Fruit fly (Drosophila melanogaster) whole organism: ENCODE measurements around the gene SPARC.

Source experiments
- CG8478 ChIP-seq: fragments of >200 bp; optimal IDR thresholded peaks from 2 replicates; lab custom pipeline; 2018; ENCODE audit warnings: inconsistent platforms
- EcR ChIP-seq, 2 experiments: fragments of >200 bp; optimal IDR thresholded peaks; 2 replicates each; lab custom pipeline; 2017; ENCODE audit warnings: missing biosample characterization in 2 of 2, missing genetic modification characterization in 2 of 2, missing genetic modification reagents in 2 of 2
- pan ChIP-seq: fragments of >200 bp; optimal IDR thresholded peaks from 2 replicates; lab custom pipeline; 2017
- psq ChIP-seq: fragments of >200 bp; optimal IDR thresholded peaks from 2 replicates; lab custom pipeline; 2017
- usp ChIP-seq: fragments of >200 bp; optimal IDR thresholded peaks from 2 replicates; lab custom pipeline; 2017; ENCODE audit warnings: missing biosample characterization, missing genetic modification characterization, mixed read lengths

DNA sequence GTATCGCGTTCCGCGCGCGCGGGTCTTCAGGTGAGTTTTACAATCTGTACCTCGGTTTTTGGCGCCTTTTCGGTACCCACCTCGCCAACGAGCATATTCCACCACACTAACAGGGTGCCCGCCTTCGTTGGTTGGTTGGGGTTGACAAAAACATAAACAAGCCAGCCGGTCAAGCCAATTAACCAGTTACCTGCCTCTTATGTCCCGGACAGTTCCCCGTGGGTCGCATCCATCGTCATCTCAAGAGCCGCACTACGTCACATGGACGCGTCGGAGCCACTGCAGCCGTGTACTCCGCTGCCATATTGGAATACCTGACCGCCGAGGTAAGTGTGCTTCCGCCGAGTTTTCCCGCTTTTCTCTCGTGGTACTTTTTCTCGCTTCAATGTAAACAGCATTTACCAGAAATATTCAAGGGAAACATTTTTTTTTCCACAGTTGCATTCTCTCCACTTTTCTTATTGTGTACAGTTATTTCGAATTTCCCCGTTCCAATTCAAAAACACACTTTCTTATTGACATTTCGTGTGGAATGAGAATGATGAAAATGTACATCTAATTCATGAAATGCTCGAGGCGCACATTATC lies 4.2 kb downstream of the SPARC start:
- no peak for TF ChIP-seq pan
- TF ChIP-seq psq: no peak
- TF ChIP-seq EcR (GFP tag; optimal IDR thresholded peaks at IDR 0.05; lab: Kevin White, UChicago): no peak
- TF ChIP-seq usp (GFP tag; lab: Kevin White, UChicago): no peak
- TF ChIP-seq CG8478: no peak
